Fruit fly (Drosophila melanogaster): Measurements from ENCODE around the gene Saysd1.

Gene Saysd1

dm6 chr3R:25232271-25232989, 17.4 kb upstream of the Saysd1 start, which contains the start of gene Cad96Cb (continued):
- no peak for TF ChIP-seq knrl (GFP tag; IDR thresholded peaks at IDR 0.05; ENCODE audit: partially characterized antibody)
- TF ChIP-seq CG18599 (GFP tag; optimal IDR thresholded peaks at IDR 0.05) = peak; percentile 78
- TF ChIP-seq CG30403 (GFP tag; optimal IDR thresholded peaks at IDR 0.05) = peak; percentile 92
- TF ChIP-seq CG3995 (GFP tag; optimal IDR thresholded peaks at IDR 0.05) = peak; percentile 5
- peak; percentile 56 for TF ChIP-seq Usf (GFP tag; optimal IDR thresholded peaks at IDR 0.05)
- TF ChIP-seq Sry-δ (GFP tag; optimal IDR thresholded peaks at IDR 0.05) = peak; percentile 21
- no peak for TF ChIP-seq CG13894 (tag; optimal IDR thresholded peaks at IDR 0.05)
- peak; percentile 67 for TF ChIP-seq CG13296 (GFP tag; optimal IDR thresholded peaks at IDR 0.05)
- peak; percentile 12 for TF ChIP-seq Rfx (GFP tag; IDR thresholded peaks at IDR 0.05)
- peak; percentile 9 for TF ChIP-seq Kr (GFP tag; optimal IDR thresholded peaks at IDR 0.05)
- peak; percentile 78 for TF ChIP-seq Six4 (GFP tag; optimal IDR thresholded peaks at IDR 0.05)
- TF ChIP-seq croc (GFP tag; conservative IDR thresholded peaks at IDR 0.05) = peak; percentile 74
- peak; percentile 82 for TF ChIP-seq unpg (GFP tag; optimal IDR thresholded peaks at IDR 0.05)
- peak; percentile 20 for TF ChIP-seq Dip3 (GFP tag; optimal IDR thresholded peaks at IDR 0.05)
- TF ChIP-seq Ptx1 (GFP tag; IDR thresholded peaks at IDR 0.05) = peak; percentile 70
- TF ChIP-seq CG7271 (tag; optimal IDR thresholded peaks at IDR 0.05) = no peak
- TF ChIP-seq CTCF (GFP tag; optimal IDR thresholded peaks at IDR 0.05) = peak; percentile 19
- no peak for TF ChIP-seq CG3726 (GFP tag; IDR thresholded peaks at IDR 0.05)
- peak; percentile 20 for TF ChIP-seq Hand (GFP tag; optimal IDR thresholded peaks at IDR 0.05)
- TF ChIP-seq disco-r (GFP tag; optimal IDR thresholded peaks at IDR 0.05) = peak; percentile 73
- TF ChIP-seq CG9932 (GFP tag; IDR thresholded peaks at IDR 0.05) = no peak
- peak; percentile 60 for TF ChIP-seq seq (GFP tag; IDR thresholded peaks at IDR 0.05)
- peak; percentile 48 for TF ChIP-seq scrt (GFP tag; optimal IDR thresholded peaks at IDR 0.05)
- no peak for TF ChIP-seq CG2889 (GFP tag; IDR thresholded peaks at IDR 0.05)
- TF ChIP-seq CG9817 (tag; optimal IDR thresholded peaks at IDR 0.05) = peak; percentile 43
- peak; percentile 83 for TF ChIP-seq CG12236 (GFP tag; optimal IDR thresholded peaks at IDR 0.05)
- TF ChIP-seq CG15514 (GFP tag; optimal IDR thresholded peaks at IDR 0.05) = peak; percentile 7
- TF ChIP-seq Nf-YC (tag; optimal IDR thresholded peaks at IDR 0.05) = no peak
- TF ChIP-seq pnt (GFP tag; optimal IDR thresholded peaks at IDR 0.05) = peak; percentile 74
- peak; percentile 69 for TF ChIP-seq CG11398 (GFP tag; optimal IDR thresholded peaks at IDR 0.05)
- TF ChIP-seq jumu (GFP tag; optimal IDR thresholded peaks at IDR 0.05) = peak; percentile 76
- TF ChIP-seq CG16779 (GFP tag; IDR thresholded peaks at IDR 0.05) = no peak
- no peak for TF ChIP-seq sob (GFP tag; IDR thresholded peaks at IDR 0.05)
- peak; percentile 0 for TF ChIP-seq zfh2 (GFP tag; optimal IDR thresholded peaks at IDR 0.05)
- TF ChIP-seq CG32532 (GFP tag; IDR thresholded peaks at IDR 0.05) = peak; percentile 40; the same call in 1 of the 2 replicates
- TF ChIP-seq CG3163 (GFP tag; optimal IDR thresholded peaks at IDR 0.05) = peak; percentile 58
- peak; percentile 76 for TF ChIP-seq CG15696 (tag; optimal IDR thresholded peaks at IDR 0.05)
- TF ChIP-seq mam (GFP tag; optimal IDR thresholded peaks at IDR 0.05) = peak; percentile 53
- peak; percentile 70 for TF ChIP-seq CG8089 (GFP tag; optimal IDR thresholded peaks at IDR 0.05)
- TF ChIP-seq TFAM (GFP tag; optimal IDR thresholded peaks at IDR 0.05) = peak; percentile 22
- TF ChIP-seq dati (GFP tag; IDR thresholded peaks at IDR 0.05) = no peak
- peak; percentile 10; the same call in 1 of the 2 replicates for TF ChIP-seq klu (GFP tag; IDR thresholded peaks at IDR 0.05)
- no peak for TF ChIP-seq inv (GFP tag; IDR thresholded peaks at IDR 0.05; ENCODE audit: partially characterized antibody)
- TF ChIP-seq Hr78 (GFP tag; optimal IDR thresholded peaks at IDR 0.05) = peak in 1 of 2 experiments; percentile 85
- no peak for TF ChIP-seq Trl (optimal IDR thresholded peaks at IDR 0.05)
- TF ChIP-seq Trl (GFP tag; optimal IDR thresholded peaks at IDR 0.05) = peak; percentile 74
- peak; percentile 34 for TF ChIP-seq oc (tag; optimal IDR thresholded peaks at IDR 0.05)
- TF ChIP-seq cas (GFP tag; IDR thresholded peaks at IDR 0.05) = no peak
- peak; percentile 37 for TF ChIP-seq CG17328 (GFP tag; IDR thresholded peaks at IDR 0.05)
- peak; percentile 84 for TF ChIP-seq CG12391 (tag; optimal IDR thresholded peaks at IDR 0.05)
- TF ChIP-seq cad (GFP tag; optimal IDR thresholded peaks at IDR 0.05) = no peak

Data from whole organism, embryonic.